Worm (Caenorhabditis elegans) whole organism, midembryonic: Measurements from ENCODE around the gene ZK593.3.

Experiments used
- T22C8.4 ChIP-seq: fragments of 200-800 bp; sonication (Bioruptor generic); IDR thresholded peaks from 2 replicates; pipeline ENCODE4 v1.3.6; 2022; ENCODE audit warnings: missing genetic modification characterization, missing compliant biosample characterization
- cog-1 ChIP-seq: sonication (generic microtip); optimal IDR thresholded peaks from 2 replicates; lab custom pipeline; 2016; ENCODE audit warnings: missing genetic modification characterization, missing compliant biosample characterization
- flt-1 ChIP-seq: fragments of 200-800 bp; sonication (Bioruptor generic); IDR thresholded peaks from 2 replicates; pipeline ENCODE4 v1.3.6; 2022; ENCODE audit warnings: missing genetic modification characterization, missing compliant biosample characterization
- klf-2 ChIP-seq: fragments of 200-800 bp; sonication (Bioruptor generic); conservative IDR thresholded peaks from 2 replicates; pipeline ENCODE4 v1.3.6; 2022; ENCODE audit warnings: missing genetic modification reagents, missing genetic modification characterization, missing compliant biosample characterization
- med-1 ChIP-seq: sonication (generic microtip); optimal IDR thresholded peaks from 2 replicates; lab custom pipeline; 2017; ENCODE audit warnings: missing genetic modification characterization, mild to moderate bottlenecking, missing compliant biosample characterization, antibody characterized with exemption, missing genetic modification reagents; ENCODE audit not compliant: insufficient read depth
- tab-1 ChIP-seq: fragments of 200-800 bp; sonication (Bioruptor generic); IDR thresholded peaks from 2 replicates; pipeline ENCODE4 v1.3.6; 2022; ENCODE audit warnings: missing genetic modification characterization, missing compliant biosample characterization
- ztf-23 ChIP-seq: fragments of 200-800 bp; sonication (Bioruptor generic); IDR thresholded peaks from 2 replicates; pipeline ENCODE4 v1.3.6; 2022; ENCODE audit warnings: missing genetic modification reagents, missing genetic modification characterization, missing compliant biosample characterization
- ztf-29 ChIP-seq: fragments of 200-800 bp; sonication (Bioruptor generic); IDR thresholded peaks from 2 replicates; pipeline ENCODE4 v1.3.6; 2022; ENCODE audit warnings: missing genetic modification reagents, missing genetic modification characterization, missing compliant biosample characterization

DNA sequence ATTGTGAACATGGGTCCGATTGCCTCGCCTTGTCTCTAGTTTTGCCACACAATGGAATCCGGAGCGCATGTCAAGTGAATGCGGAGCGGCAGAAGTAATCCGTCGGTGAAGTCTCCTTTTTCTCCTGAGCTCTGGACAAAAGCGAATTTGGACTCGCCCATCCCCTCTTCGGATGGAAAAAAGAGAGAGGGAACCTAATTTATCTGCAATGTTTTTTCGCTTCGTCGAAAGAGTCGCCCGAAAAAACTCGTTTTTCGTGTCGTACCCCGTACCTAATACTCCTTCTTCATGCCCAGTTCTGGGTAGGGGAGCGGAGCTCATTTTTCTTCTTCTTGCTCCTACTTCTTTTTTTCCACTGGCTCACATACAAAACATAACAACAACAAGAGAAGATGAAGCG is 45.3 kb upstream of the ZK593.3 start:
- TF ChIP-seq cog-1 (tag; lab: Kevin White, UChicago) (no peak), klf-2 (no peak), med-1 (GFP tag; lab: Kevin White, UChicago) (no peak), flt-1 (GFP tag; lab: Robert Waterston, UW) (0 out of 2 replicates have a peak, but pooled peaks have one; percentile 4), ztf-23 (GFP tag; lab: Robert Waterston, UW) (no peak), T22C8.4 (GFP tag; lab: Robert Waterston, UW) (no peak), ztf-29 (GFP tag; lab: Robert Waterston, UW) (no peak), tab-1 (GFP tag; lab: Robert Waterston, UW) (no peak)
